Fruit fly (Drosophila melanogaster): Measurements from ENCODE around the gene CG10866.

DNA sequence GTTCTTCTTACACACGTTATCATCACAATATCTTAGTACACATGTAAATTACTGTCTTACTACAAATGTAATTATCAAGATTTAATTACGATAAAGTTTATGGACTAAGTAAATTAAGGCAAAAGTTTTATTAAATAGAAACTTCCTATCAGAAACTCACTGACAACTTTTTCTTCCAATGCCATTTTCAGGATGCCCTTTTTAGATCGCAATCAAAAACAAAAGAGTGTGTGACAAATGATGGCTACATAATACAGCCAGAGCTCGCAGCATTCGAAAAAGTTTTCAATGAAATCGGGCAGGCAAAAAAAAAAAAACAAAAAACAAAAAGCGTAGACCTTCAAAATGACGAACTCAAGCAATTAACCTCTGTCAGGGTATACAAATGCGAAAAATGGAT lies 34.8 kb upstream of the CG10866 start, which contains the start of gene CG43915:
- no peak for TF ChIP-seq dl (GFP tag; optimal IDR thresholded peaks at IDR 0.05; ENCODE audit: insufficient read depth in 1 of 2, partially characterized antibody in 2 of 2)
- TF ChIP-seq dmrt93B (GFP tag; optimal IDR thresholded peaks at IDR 0.05) = no peak
- TF ChIP-seq Dif (GFP tag; optimal IDR thresholded peaks at IDR 0.05; ENCODE audit: partially characterized antibody) = no peak
- TF ChIP-seq Sp1 (GFP tag; optimal IDR thresholded peaks at IDR 0.05) = no peak
- no peak for TF ChIP-seq CG9705 (GFP tag; optimal IDR thresholded peaks at IDR 0.05)
- TF ChIP-seq OdsH (GFP tag; optimal IDR thresholded peaks at IDR 0.05) = no peak
- no peak for TF ChIP-seq Abd-B (GFP tag; optimal IDR thresholded peaks at IDR 0.05)
- no peak for TF ChIP-seq fru (GFP tag; optimal IDR thresholded peaks at IDR 0.05)
- no peak for TF ChIP-seq ey (GFP tag; optimal IDR thresholded peaks at IDR 0.05)
- no peak for TF ChIP-seq pan (optimal IDR thresholded peaks at IDR 0.05)
- TF ChIP-seq Jra (GFP tag; optimal IDR thresholded peaks at IDR 0.05) = no peak
- TF ChIP-seq psq (GFP tag; optimal IDR thresholded peaks at IDR 0.05) = no peak
- no peak for TF ChIP-seq dsf (GFP tag; optimal IDR thresholded peaks at IDR 0.05; ENCODE audit: borderline replicate concordance)
